Worm (Caenorhabditis elegans) whole organism, mixed stage, embryonic: ENCODE measurements around the gene F36H12.9.

Experiments used
- cnd-1 ChIP-seq: fragments of 200-800 bp; sonication (Bioruptor generic); optimal IDR thresholded peaks from 2 replicates; lab custom pipeline; 2018; ENCODE audit warnings: mild to moderate bottlenecking, missing genetic modification characterization, missing compliant biosample characterization
- drap-1 ChIP-seq: fragments of 200-800 bp; sonication (Bioruptor generic); optimal IDR thresholded peaks from 3 replicates; lab custom pipeline; 2018; ENCODE audit warnings: mild to moderate bottlenecking, missing genetic modification characterization, missing compliant biosample characterization
- elt-1 ChIP-seq: sonication (generic microtip); optimal IDR thresholded peaks from 2 replicates; lab custom pipeline; 2017; ENCODE audit warnings: missing genetic modification characterization, mild to moderate bottlenecking, missing compliant biosample characterization, antibody characterized with exemption, moderate library complexity, borderline replicate concordance; ENCODE audit not compliant: insufficient read depth
- lin-13 ChIP-seq: fragments of 150-350 bp; optimal IDR thresholded peaks from 2 replicates; lab custom pipeline; 2014; ENCODE audit warnings: missing biosample characterization, missing genetic modification characterization
- lsy-2 ChIP-seq: fragments of 150-350 bp; optimal IDR thresholded peaks from 2 replicates; lab custom pipeline; 2014; ENCODE audit warnings: missing biosample characterization, missing genetic modification characterization
- mab-5 ChIP-seq: fragments of 150-350 bp; optimal IDR thresholded peaks from 2 replicates; lab custom pipeline; 2014; ENCODE audit warnings: missing biosample characterization, missing genetic modification characterization
- mep-1 ChIP-seq: fragments of 150-350 bp; optimal IDR thresholded peaks from 2 replicates; lab custom pipeline; 2017; ENCODE audit warnings: missing biosample characterization, missing genetic modification reagents, missing genetic modification characterization, inconsistent platforms
- nhr-76 ChIP-seq: sonication (generic microtip); optimal IDR thresholded peaks from 2 replicates; lab custom pipeline; 2017; ENCODE audit warnings: missing biosample characterization, missing genetic modification characterization
- sem-2 ChIP-seq: fragments of 200-800 bp; sonication (Bioruptor generic); optimal IDR thresholded peaks from 2 replicates; lab custom pipeline; 2018; ENCODE audit warnings: mild to moderate bottlenecking, missing genetic modification characterization, missing compliant biosample characterization
- sptf-1 ChIP-seq: sonication (generic microtip); optimal IDR thresholded peaks from 2 replicates; lab custom pipeline; 2017; ENCODE audit warnings: mild to moderate bottlenecking, missing genetic modification characterization, moderate library complexity, missing compliant biosample characterization
- ztf-11 ChIP-seq: fragments of 150-350 bp; optimal IDR thresholded peaks from 2 replicates; lab custom pipeline; 2014; ENCODE audit warnings: missing biosample characterization, missing genetic modification characterization

DNA sequence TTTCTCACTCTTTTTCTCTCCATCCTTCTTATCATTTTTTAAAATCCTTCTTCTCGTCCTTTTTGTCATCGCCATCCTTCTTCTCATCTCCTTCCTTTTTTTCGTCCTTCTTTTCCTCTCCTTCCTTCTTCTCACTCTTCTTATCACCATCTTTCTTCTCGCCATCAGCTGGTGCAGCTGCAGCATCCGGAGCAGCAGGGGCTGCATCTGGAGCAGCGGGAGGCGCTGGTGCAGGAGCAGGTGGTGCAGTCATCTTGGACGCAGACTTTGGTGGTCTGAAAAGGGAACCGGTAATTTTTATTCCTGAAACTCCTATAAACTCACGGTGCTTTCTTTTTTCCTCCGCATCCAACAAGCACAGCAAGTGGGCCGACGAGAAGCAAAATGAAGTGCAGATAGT is 35.1 kb upstream of the F36H12.9 start:
- TF ChIP-seq cnd-1 (tag; lab: Kevin White, UChicago) (no peak), lin-13 (no peak), sem-2 (GFP tag; lab: Kevin White, UChicago) (no peak), mep-1 (tag; lab: Kevin White, UChicago) (no peak), drap-1 (GFP tag; lab: Kevin White, UChicago) (no peak), nhr-76 (tag; lab: Kevin White, UChicago) (no peak), mab-5 (no peak), sptf-1 (tag; lab: Kevin White, UChicago) (no peak), ztf-11 (no peak), elt-1 (tag; lab: Kevin White, UChicago) (no peak), lsy-2 (tag; lab: Kevin White, UChicago) (no peak)
